Worm (Caenorhabditis elegans): ENCODE results near the gene srw-29.

Gene srw-29

DNA sequence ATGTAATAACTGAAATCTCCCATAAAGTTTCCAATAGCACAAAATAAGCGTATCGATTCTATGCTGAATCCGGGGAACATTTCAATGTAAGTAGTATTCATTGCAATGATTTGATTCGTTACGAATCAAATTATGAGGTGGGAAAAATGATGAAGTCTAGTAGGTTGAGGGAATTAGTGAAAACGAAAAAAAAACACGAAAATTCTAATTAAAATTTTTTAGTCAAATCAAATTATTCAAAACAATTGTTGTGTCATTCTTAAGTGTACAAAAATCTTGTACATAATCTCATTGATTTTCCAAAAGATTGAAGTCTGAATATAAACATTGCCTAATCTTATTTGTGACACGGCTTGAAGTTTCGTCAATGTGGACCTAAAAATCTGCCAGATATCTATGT is at the start of gene srw-29:
TSS of gene srw-29 (minus strand) at position 101 of the 400 bp plus-strand sequence.
- no peak for TF ChIP-seq F13C5.2 (tag; optimal IDR thresholded peaks at IDR 0.05)
- no peak for TF ChIP-seq hmg-4 (GFP tag; optimal IDR thresholded peaks at IDR 0.05)
- no peak for TF ChIP-seq sea-1 (GFP tag; conservative IDR thresholded peaks at IDR 0.05)
- no peak for TF ChIP-seq tra-4 (tag; optimal IDR thresholded peaks at IDR 0.05)
- no peak for TF ChIP-seq ceh-13 (GFP tag; optimal IDR thresholded peaks at IDR 0.05)
- TF ChIP-seq ceh-36 (tag; optimal IDR thresholded peaks at IDR 0.05), result no peak
- TF ChIP-seq ama-1 (optimal IDR thresholded peaks at IDR 0.05), result no peak
- TF ChIP-seq pes-1 (GFP tag; IDR thresholded peaks at IDR 0.05), result no peak
- no peak for TF ChIP-seq scrt-1 (GFP tag; IDR thresholded peaks at IDR 0.05)
- TF ChIP-seq B0310.2 (tag; optimal IDR thresholded peaks at IDR 0.05), result no peak
- no peak for TF ChIP-seq tbx-11 (GFP tag; IDR thresholded peaks at IDR 0.05)
- TF ChIP-seq tbx-37 (GFP tag; conservative IDR thresholded peaks at IDR 0.05), result no peak
- no peak for TF ChIP-seq flt-1 (GFP tag; IDR thresholded peaks at IDR 0.05)
- no peak for TF ChIP-seq ets-7 (tag; optimal IDR thresholded peaks at IDR 0.05)
- TF ChIP-seq aly-1 (tag; optimal IDR thresholded peaks at IDR 0.05), result no peak
- no peak for TF ChIP-seq hmbx-1 (tag; optimal IDR thresholded peaks at IDR 0.05)
- TF ChIP-seq hnd-1 (tag; optimal IDR thresholded peaks at IDR 0.05), result no peak

DNA sequence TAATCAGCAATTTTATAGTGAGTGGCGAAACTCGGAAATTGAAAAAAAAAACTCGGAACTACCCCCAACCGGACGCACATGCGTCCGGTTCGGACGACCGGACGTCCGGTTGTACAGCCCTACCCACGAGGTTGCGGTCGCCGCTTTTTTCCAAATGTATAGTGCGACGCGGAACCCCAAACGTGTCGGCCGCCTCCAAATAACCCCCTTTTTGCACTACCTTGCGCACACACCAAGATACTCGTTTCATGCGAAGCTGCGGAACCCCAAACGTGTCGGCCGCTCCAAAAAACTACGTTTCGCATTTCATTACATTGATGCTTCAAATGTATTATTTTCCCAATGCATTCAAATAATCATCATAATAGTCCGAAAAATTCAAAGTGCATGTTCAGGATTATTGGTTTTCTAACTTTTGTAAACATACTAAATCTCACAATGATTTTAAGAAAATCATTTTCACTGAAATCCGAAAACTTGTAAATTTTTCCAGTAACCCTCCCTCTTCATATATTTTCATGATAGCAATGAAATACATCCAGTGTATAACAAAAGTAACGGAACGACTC is 47.8 kb upstream of the srw-29 start, which contains the start of gene srw-35:
TSS of gene srw-35 (plus strand) at position 519 of the 569 bp plus-strand sequence.
- TF ChIP-seq tbx-11 (GFP tag; IDR thresholded peaks at IDR 0.05), result no peak
- TF ChIP-seq ceh-36 (tag; optimal IDR thresholded peaks at IDR 0.05), result no peak
- TF ChIP-seq flt-1 (GFP tag; IDR thresholded peaks at IDR 0.05), result no peak
- no peak for TF ChIP-seq ama-1 (optimal IDR thresholded peaks at IDR 0.05)
- no peak for TF ChIP-seq tra-4 (tag; optimal IDR thresholded peaks at IDR 0.05)
- no peak for TF ChIP-seq ets-7 (tag; optimal IDR thresholded peaks at IDR 0.05)
- TF ChIP-seq ceh-13 (GFP tag; optimal IDR thresholded peaks at IDR 0.05), result no peak
- TF ChIP-seq hmbx-1 (tag; optimal IDR thresholded peaks at IDR 0.05), result no peak
- no peak for TF ChIP-seq tbx-37 (GFP tag; conservative IDR thresholded peaks at IDR 0.05)
- TF ChIP-seq sea-1 (GFP tag; conservative IDR thresholded peaks at IDR 0.05), result no peak
- TF ChIP-seq F13C5.2 (tag; optimal IDR thresholded peaks at IDR 0.05), result no peak
- TF ChIP-seq B0310.2 (tag; optimal IDR thresholded peaks at IDR 0.05), result no peak

ce11 chrV:16470916-16471315 is 46.6 kb upstream of the srw-29 start, which contains the start of gene srh-138:
Gene srh-138, minus strand, starts transcription at chrV:16471016.
- TF ChIP-seq sea-1 (GFP tag; conservative IDR thresholded peaks at IDR 0.05), result no peak
- no peak for TF ChIP-seq tbx-11 (GFP tag; IDR thresholded peaks at IDR 0.05)
- no peak for TF ChIP-seq ceh-36 (tag; optimal IDR thresholded peaks at IDR 0.05)
- no peak for TF ChIP-seq scrt-1 (GFP tag; IDR thresholded peaks at IDR 0.05)
- no peak for TF ChIP-seq flt-1 (GFP tag; IDR thresholded peaks at IDR 0.05)
- no peak for TF ChIP-seq ets-7 (tag; optimal IDR thresholded peaks at IDR 0.05)
- TF ChIP-seq ama-1 (optimal IDR thresholded peaks at IDR 0.05), result no peak
- TF ChIP-seq tra-4 (tag; optimal IDR thresholded peaks at IDR 0.05), result no peak
- no peak for TF ChIP-seq tbx-37 (GFP tag; conservative IDR thresholded peaks at IDR 0.05)
- TF ChIP-seq hnd-1 (tag; optimal IDR thresholded peaks at IDR 0.05), result no peak
- TF ChIP-seq ceh-13 (GFP tag; optimal IDR thresholded peaks at IDR 0.05), result no peak
- no peak for TF ChIP-seq pes-1 (GFP tag; IDR thresholded peaks at IDR 0.05)
- no peak for TF ChIP-seq B0310.2 (tag; optimal IDR thresholded peaks at IDR 0.05)
- no peak for TF ChIP-seq hmbx-1 (tag; optimal IDR thresholded peaks at IDR 0.05)

ce11 chrV:16467840-16468239 is 43.5 kb upstream of the srw-29 start, which contains the start of gene sru-44:
Gene sru-44, minus strand, starts transcription at chrV:16467940.
- TF ChIP-seq ets-7 (tag; optimal IDR thresholded peaks at IDR 0.05), result no peak
- TF ChIP-seq sea-1 (GFP tag; conservative IDR thresholded peaks at IDR 0.05), result no peak
- no peak for TF ChIP-seq hnd-1 (tag; optimal IDR thresholded peaks at IDR 0.05)

ce11 chrV:16460866-16461265 is 36.5 kb upstream of the srw-29 start, which contains the start of gene srh-142:
Gene srh-142, minus strand, starts transcription at chrV:16460966.
- TF ChIP-seq scrt-1 (GFP tag; IDR thresholded peaks at IDR 0.05), result no peak
- no peak for TF ChIP-seq tbx-37 (GFP tag; conservative IDR thresholded peaks at IDR 0.05)
- no peak for TF ChIP-seq ama-1 (optimal IDR thresholded peaks at IDR 0.05)
- no peak for TF ChIP-seq hnd-1 (tag; optimal IDR thresholded peaks at IDR 0.05)
- no peak for TF ChIP-seq ets-7 (tag; optimal IDR thresholded peaks at IDR 0.05)
- TF ChIP-seq ceh-36 (tag; optimal IDR thresholded peaks at IDR 0.05), result no peak
- no peak for TF ChIP-seq pes-1 (GFP tag; IDR thresholded peaks at IDR 0.05)
- TF ChIP-seq hmg-4 (GFP tag; optimal IDR thresholded peaks at IDR 0.05), result no peak
- TF ChIP-seq ceh-13 (GFP tag; optimal IDR thresholded peaks at IDR 0.05), result no peak
- TF ChIP-seq tbx-11 (GFP tag; IDR thresholded peaks at IDR 0.05), result no peak
- TF ChIP-seq F13C5.2 (tag; optimal IDR thresholded peaks at IDR 0.05), result no peak
- TF ChIP-seq tra-4 (tag; optimal IDR thresholded peaks at IDR 0.05), result no peak

DNA sequence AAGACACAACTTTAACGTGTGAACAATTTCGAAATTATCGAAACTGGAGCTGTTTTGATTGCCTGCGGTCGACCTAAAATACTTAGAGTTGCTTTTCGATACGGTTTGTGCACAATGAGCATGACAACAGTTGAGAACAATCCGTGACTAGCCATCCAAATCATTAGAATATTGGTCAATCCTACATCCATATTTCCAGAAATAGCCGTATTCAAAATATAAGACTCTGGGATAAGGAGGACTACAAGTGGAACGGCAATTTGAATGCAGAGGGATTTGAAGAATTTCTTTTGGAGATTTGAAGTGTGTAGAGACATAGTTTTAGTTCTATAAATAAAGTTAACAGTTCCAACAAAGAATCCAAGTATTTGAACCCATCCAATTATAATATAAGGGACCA is 35.0 kb upstream of the srw-29 start:
- TF ChIP-seq tbx-11 (GFP tag; IDR thresholded peaks at IDR 0.05) (no peak), sea-1 (GFP tag; conservative IDR thresholded peaks at IDR 0.05) (no peak), pes-1 (GFP tag; IDR thresholded peaks at IDR 0.05) (no peak), hnd-1 (tag; optimal IDR thresholded peaks at IDR 0.05) (no peak), scrt-1 (GFP tag; IDR thresholded peaks at IDR 0.05) (no peak), tra-4 (tag; optimal IDR thresholded peaks at IDR 0.05) (no peak), B0310.2 (tag; optimal IDR thresholded peaks at IDR 0.05) (no peak), ceh-36 (tag; optimal IDR thresholded peaks at IDR 0.05) (no peak), ama-1 (optimal IDR thresholded peaks at IDR 0.05) (no peak), hmbx-1 (tag; optimal IDR thresholded peaks at IDR 0.05) (no peak), aly-1 (tag; optimal IDR thresholded peaks at IDR 0.05) (no peak), tbx-37 (GFP tag; conservative IDR thresholded peaks at IDR 0.05) (no peak), ceh-13 (GFP tag; optimal IDR thresholded peaks at IDR 0.05) (no peak), hmg-4 (GFP tag; optimal IDR thresholded peaks at IDR 0.05) (no peak), flt-1 (GFP tag; IDR thresholded peaks at IDR 0.05) (no peak), ets-7 (tag; optimal IDR thresholded peaks at IDR 0.05) (no peak)

ce11 chrV:16458714-16459113 is 34.4 kb upstream of the srw-29 start, which contains the start of gene str-15:
Gene str-15, minus strand, starts transcription at chrV:16458814.
- no peak for TF ChIP-seq tbx-11 (GFP tag; IDR thresholded peaks at IDR 0.05)
- TF ChIP-seq aly-1 (tag; optimal IDR thresholded peaks at IDR 0.05), result no peak
- TF ChIP-seq sea-1 (GFP tag; conservative IDR thresholded peaks at IDR 0.05), result no peak

Data from whole organism, early embryonic.